Worm (Caenorhabditis elegans) whole organism, L4 larva: ENCODE measurements around the gene nhr-283.

Source experiments
- D1046.2 ChIP-seq: fragments of 200-800 bp; sonication (Bioruptor generic); IDR thresholded peaks from 2 replicates; pipeline ENCODE4 v1.3.6; 2022; ENCODE audit warnings: missing genetic modification characterization, missing compliant biosample characterization
- F37D6.2 ChIP-seq: sonication (generic microtip); optimal IDR thresholded peaks from 2 replicates; lab custom pipeline; 2016; ENCODE audit warnings: mild to moderate bottlenecking, missing genetic modification characterization, missing compliant biosample characterization
- T26A8.4 ChIP-seq: fragments of 200-800 bp; sonication (Bioruptor generic); IDR thresholded peaks from 2 replicates; pipeline ENCODE4 v1.3.6; 2022; ENCODE audit warnings: missing genetic modification characterization, missing compliant biosample characterization
- Y5F2A.4 ChIP-seq: fragments of 200-800 bp; sonication (Bioruptor generic); optimal IDR thresholded peaks from 2 replicates; lab custom pipeline; 2018; ENCODE audit warnings: mild to moderate bottlenecking, missing genetic modification characterization, missing compliant biosample characterization
- aha-1 ChIP-seq: fragments of 150-350 bp; peaks from one replicate; lab custom pipeline; 2014; ENCODE audit warnings: missing biosample characterization, missing genetic modification characterization
- aly-2 ChIP-seq: sonication (generic microtip); optimal IDR thresholded peaks from 2 replicates; lab custom pipeline; 2018; ENCODE audit warnings: missing biosample characterization, missing genetic modification characterization
- arid-1 ChIP-seq: fragments of 200-800 bp; sonication (Bioruptor generic); conservative IDR thresholded peaks from 2 replicates; pipeline ENCODE4 v1.3.6; 2022; ENCODE audit warnings: missing genetic modification reagents, missing genetic modification characterization, missing compliant biosample characterization
- attf-4 ChIP-seq: sonication (generic microtip); optimal IDR thresholded peaks from 3 replicates; lab custom pipeline; 2017; ENCODE audit warnings: missing biosample characterization, missing genetic modification characterization
- ceh-32 ChIP-seq: sonication (generic microtip); optimal IDR thresholded peaks from 2 replicates; lab custom pipeline; 2016; ENCODE audit warnings: mild to moderate bottlenecking, missing genetic modification characterization, missing compliant biosample characterization; ENCODE audit not compliant: poor library complexity
- ceh-62 ChIP-seq: sonication (generic microtip); optimal IDR thresholded peaks from 2 replicates; lab custom pipeline; 2017; ENCODE audit warnings: missing biosample characterization, missing genetic modification characterization
- ces-1 ChIP-seq: fragments of 150-350 bp; sonication (generic microtip); optimal IDR thresholded peaks from 4 replicates; lab custom pipeline; 2014; ENCODE audit warnings: missing biosample characterization, missing genetic modification reagents, missing genetic modification characterization
- daf-8 ChIP-seq: fragments of 200-800 bp; sonication (Bioruptor generic); IDR thresholded peaks from 2 replicates; pipeline ENCODE4 v1.3.6; 2022; ENCODE audit warnings: missing genetic modification characterization, missing compliant biosample characterization
- dmd-6 ChIP-seq: fragments of 200-800 bp; sonication (Bioruptor generic); IDR thresholded peaks from 2 replicates; pipeline ENCODE4 v1.3.6; 2022; ENCODE audit warnings: missing genetic modification reagents, missing genetic modification characterization, missing compliant biosample characterization
- dmd-9 ChIP-seq: fragments of 200-800 bp; sonication (Bioruptor generic); IDR thresholded peaks from 2 replicates; pipeline ENCODE4 v1.3.6; 2022; ENCODE audit warnings: missing genetic modification reagents, missing genetic modification characterization, missing compliant biosample characterization
- dpl-1 ChIP-seq: fragments of 150-350 bp; optimal IDR thresholded peaks from 2 replicates; lab custom pipeline; 2014; ENCODE audit warnings: missing biosample characterization, missing genetic modification reagents, missing genetic modification characterization
- fkh-10 ChIP-seq: fragments of 150-350 bp; optimal IDR thresholded peaks from 2 replicates; lab custom pipeline; 2014; ENCODE audit warnings: missing biosample characterization, missing genetic modification reagents, missing genetic modification characterization
- gei-8 ChIP-seq: fragments of 200-800 bp; sonication (Bioruptor generic); optimal IDR thresholded peaks from 2 replicates; lab custom pipeline; 2018; ENCODE audit warnings: mild to moderate bottlenecking, missing genetic modification characterization, missing compliant biosample characterization
- hif-1 ChIP-seq, 2 experiments: sonication (generic microtip); optimal IDR thresholded peaks; 2 replicates each; lab custom pipeline; 2016 to 2017; ENCODE audit warnings: missing compliant biosample characterization in 2 of 2, missing genetic modification characterization in 2 of 2, missing genetic modification reagents in 2 of 2, missing genotype in 2 of 2, mild to moderate bottlenecking in 1 of 2
- hlh-11 ChIP-seq: fragments of 200-800 bp; sonication (Bioruptor generic); optimal IDR thresholded peaks from 2 replicates; lab custom pipeline; 2018; ENCODE audit warnings: mild to moderate bottlenecking, missing genetic modification characterization, missing compliant biosample characterization
- hlh-30 ChIP-seq: sonication (generic microtip); optimal IDR thresholded peaks from 2 replicates; lab custom pipeline; 2017; ENCODE audit warnings: antibody characterized with exemption, mild to moderate bottlenecking, missing genetic modification characterization, missing compliant biosample characterization; ENCODE audit not compliant: insufficient read depth
- hmg-1.1 ChIP-seq: fragments of 200-800 bp; sonication (Bioruptor generic); IDR thresholded peaks from 2 replicates; pipeline ENCODE4 v1.3.6; 2022; ENCODE audit warnings: missing genetic modification reagents, missing genetic modification characterization, missing compliant biosample characterization
- lin-1 ChIP-seq: fragments of 200-800 bp; sonication (Bioruptor generic); IDR thresholded peaks from 2 replicates; pipeline ENCODE4 v1.3.6; 2022; ENCODE audit warnings: missing genetic modification reagents, missing genetic modification characterization, missing compliant biosample characterization
- lin-13 ChIP-seq: fragments of 150-350 bp; optimal IDR thresholded peaks from 2 replicates; lab custom pipeline; 2014; ENCODE audit warnings: missing biosample characterization, missing genetic modification reagents, missing genetic modification characterization
- lin-15B ChIP-seq: fragments of 150-350 bp; sonication (generic microtip); optimal IDR thresholded peaks from 3 replicates; lab custom pipeline; 2014; ENCODE audit warnings: missing biosample characterization, missing genetic modification characterization
- lin-29 ChIP-seq: fragments of 200-800 bp; sonication (Bioruptor generic); IDR thresholded peaks from 2 replicates; pipeline ENCODE4 v1.3.6; 2022; ENCODE audit warnings: missing genetic modification reagents, missing genetic modification characterization, missing compliant biosample characterization
- lin-38 ChIP-seq: fragments of 200-800 bp; sonication (Bioruptor generic); IDR thresholded peaks from 2 replicates; pipeline ENCODE4 v1.3.6; 2022; ENCODE audit warnings: missing genetic modification reagents, missing genetic modification characterization, missing compliant biosample characterization
- lir-3 ChIP-seq: sonication (generic microtip); optimal IDR thresholded peaks from 2 replicates; lab custom pipeline; 2016; ENCODE audit warnings: mild to moderate bottlenecking, missing genetic modification characterization, missing compliant biosample characterization
- lsy-2 ChIP-seq, 2 experiments: fragments of 150-350 bp in 1 of 2; sonication (generic microtip) in 1 of 2; optimal IDR thresholded peaks; 2 replicates each; lab custom pipeline; 2014 to 2017; ENCODE audit warnings: missing biosample characterization in 2 of 2, missing genetic modification characterization in 2 of 2
- madf-9 ChIP-seq: fragments of 200-800 bp; sonication (Bioruptor generic); conservative IDR thresholded peaks from 2 replicates; pipeline ENCODE4 v1.3.6; 2022; ENCODE audit warnings: missing genetic modification reagents, missing genetic modification characterization, missing compliant biosample characterization
- mdl-1 ChIP-seq, 2 experiments: fragments of 150-350 bp in 1 of 2; sonication (generic microtip) in 1 of 2; optimal IDR thresholded peaks; 2 replicates each; lab custom pipeline; 2014 to 2017; ENCODE audit warnings: missing biosample characterization in 2 of 2, missing genetic modification characterization in 2 of 2
- mdt-29 ChIP-seq: fragments of 200-800 bp; sonication (Bioruptor generic); IDR thresholded peaks from 2 replicates; pipeline ENCODE4 v1.3.6; 2022; ENCODE audit warnings: missing genetic modification reagents, missing genetic modification characterization, missing compliant biosample characterization
- mes-2 ChIP-seq: sonication (generic microtip); optimal IDR thresholded peaks from 2 replicates; lab custom pipeline; 2016; ENCODE audit warnings: missing genotype, mild to moderate bottlenecking, missing genetic modification characterization, missing compliant biosample characterization; ENCODE audit not compliant: poor library complexity, severe bottlenecking
- nhr-11 ChIP-seq: fragments of 150-350 bp; optimal IDR thresholded peaks from 2 replicates; lab custom pipeline; 2014; ENCODE audit warnings: missing biosample characterization, missing genetic modification characterization
- nhr-111 ChIP-seq: fragments of 200-800 bp; sonication (Bioruptor generic); optimal IDR thresholded peaks from 2 replicates; lab custom pipeline; 2018; ENCODE audit warnings: mild to moderate bottlenecking, missing genetic modification characterization, missing compliant biosample characterization
- nhr-237 ChIP-seq: sonication (generic microtip); optimal IDR thresholded peaks from 2 replicates; lab custom pipeline; 2017; ENCODE audit warnings: missing biosample characterization, missing genetic modification characterization
- nhr-28 ChIP-seq: fragments of 150-350 bp; optimal IDR thresholded peaks from 2 replicates; lab custom pipeline; 2014; ENCODE audit warnings: missing biosample characterization, missing genetic modification characterization
- nhr-41 ChIP-seq: fragments of 200-800 bp; sonication (Bioruptor generic); IDR thresholded peaks from 2 replicates; pipeline ENCODE4 v1.3.6; 2022; ENCODE audit warnings: missing genetic modification reagents, missing genetic modification characterization, missing compliant biosample characterization
- nhr-42 ChIP-seq: fragments of 200-800 bp; sonication (Bioruptor generic); IDR thresholded peaks from 2 replicates; pipeline ENCODE4 v1.3.6; 2022; ENCODE audit warnings: missing genetic modification characterization, missing compliant biosample characterization
- nhr-48 ChIP-seq: sonication (generic microtip); optimal IDR thresholded peaks from 2 replicates; lab custom pipeline; 2016; ENCODE audit warnings: mild to moderate bottlenecking, missing genetic modification characterization, missing compliant biosample characterization
- nhr-6 ChIP-seq: fragments of 150-350 bp; optimal IDR thresholded peaks from 2 replicates; lab custom pipeline; 2014; ENCODE audit warnings: missing biosample characterization, missing genetic modification characterization
- pha-4 ChIP-seq, 2 experiments: fragments of 150-350 bp in 1 of 2; fragments of 200-800 bp in 1 of 2; sonication (Bioruptor generic) in 1 of 2; IDR thresholded peaks in 1 of 2; optimal IDR thresholded peaks in 1 of 2; 2 replicates each; pipeline versions ENCODE4 v1.3.6 to Lab custom; 2014 to 2022; ENCODE audit warnings: missing genetic modification characterization in 2 of 2, missing genetic modification reagents in 2 of 2, missing biosample characterization in 1 of 2, missing compliant biosample characterization in 1 of 2
- php-3 ChIP-seq: fragments of 200-800 bp; sonication (Bioruptor generic); IDR thresholded peaks from 2 replicates; pipeline ENCODE4 v1.3.6; 2022; ENCODE audit warnings: missing genetic modification reagents, missing genetic modification characterization, missing compliant biosample characterization
- sdz-12 ChIP-seq: fragments of 200-800 bp; sonication (Bioruptor generic); optimal IDR thresholded peaks from 2 replicates; lab custom pipeline; 2018; ENCODE audit warnings: mild to moderate bottlenecking, missing genetic modification characterization, missing compliant biosample characterization
- set-16 ChIP-seq: fragments of 200-800 bp; sonication (Bioruptor generic); IDR thresholded peaks from 2 replicates; pipeline ENCODE4 v1.3.6; 2022; ENCODE audit warnings: missing genetic modification reagents, missing genetic modification characterization, missing compliant biosample characterization
- snpc-1.2 ChIP-seq: fragments of 200-800 bp; sonication (Bioruptor generic); IDR thresholded peaks from 2 replicates; pipeline ENCODE4 v1.3.6; 2022; ENCODE audit warnings: missing genetic modification reagents, missing genetic modification characterization, missing compliant biosample characterization
- spr-1 ChIP-seq: sonication (generic microtip); optimal IDR thresholded peaks from 2 replicates; lab custom pipeline; 2016; ENCODE audit warnings: mild to moderate bottlenecking, missing genetic modification characterization, missing compliant biosample characterization
- tra-1 ChIP-seq: fragments of 200-800 bp; sonication (Bioruptor generic); IDR thresholded peaks from 2 replicates; pipeline ENCODE4 v1.3.6; 2022; ENCODE audit warnings: missing genetic modification reagents, missing genetic modification characterization, missing compliant biosample characterization
- vab-7 ChIP-seq: fragments of 200-800 bp; sonication (Bioruptor generic); IDR thresholded peaks from 2 replicates; pipeline ENCODE4 v1.3.6; 2022; ENCODE audit warnings: missing genetic modification reagents, missing genetic modification characterization, missing compliant biosample characterization
- zfp-2 ChIP-seq: sonication (generic microtip); optimal IDR thresholded peaks from 2 replicates; lab custom pipeline; 2016; ENCODE audit warnings: mild to moderate bottlenecking, missing genetic modification characterization, missing compliant biosample characterization
- zip-11 ChIP-seq: fragments of 200-800 bp; sonication (Bioruptor generic); IDR thresholded peaks from 2 replicates; pipeline ENCODE4 v1.3.6; 2022; ENCODE audit warnings: missing genetic modification characterization, missing compliant biosample characterization

nhr-283 gene

ce11 chrV:15766122-15766594 lies 10.4 kb downstream of the nhr-283 start, which contains the start of the genes haf-3 and F57A10.2:
haf-3 (minus strand) TSS chrV:15766172.
F57A10.2 (plus strand) TSS chrV:15766575.
- peak; percentile 79 for TF ChIP-seq fkh-10 (GFP tag; lab: Kevin White, UChicago)
- TF ChIP-seq lin-15B (tag; lab: Kevin White, UChicago), result peak; percentile 68
- TF ChIP-seq mdl-1 (tag; optimal IDR thresholded peaks at IDR 0.05; lab: Kevin White, UChicago), result peak in 1 of 2 experiments; percentile 21
- TF ChIP-seq dmd-9 (GFP tag; lab: Robert Waterston, UW), result no peak
- TF ChIP-seq hif-1 (tag; optimal IDR thresholded peaks at IDR 0.05; lab: Kevin White, UChicago), result peak; percentile 44 to 54
- no peak for TF ChIP-seq mdt-29 (GFP tag; lab: Robert Waterston, UW)
- peak; percentile 40 for TF ChIP-seq Y5F2A.4 (GFP tag; lab: Kevin White, UChicago)
- TF ChIP-seq nhr-237 (tag; lab: Kevin White, UChicago), result no peak
- peak; percentile 89 for TF ChIP-seq dmd-6 (GFP tag; lab: Robert Waterston, UW)
- peak; percentile 56; the same call in 1 of the 2 replicates for TF ChIP-seq madf-9 (GFP tag; lab: Robert Waterston, UW)
- peak; percentile 99 for TF ChIP-seq dpl-1 (GFP tag; lab: Kevin White, UChicago)
- peak; percentile 78 for TF ChIP-seq spr-1 (tag; lab: Kevin White, UChicago)
- TF ChIP-seq D1046.2 (GFP tag; lab: Robert Waterston, UW), result 0 out of 2 replicates have a peak, but pooled peaks have one; percentile 36
- TF ChIP-seq nhr-41 (GFP tag; lab: Robert Waterston, UW), result no peak
- peak; percentile 83 for TF ChIP-seq lin-13
- peak; percentile 82 for TF ChIP-seq hlh-11 (tag; lab: Kevin White, UChicago)
- peak; percentile 55; the same call in 1 of the 2 replicates for TF ChIP-seq lin-1 (GFP tag; lab: Robert Waterston, UW)
- peak; percentile 43; the same call in 1 of the 2 replicates for TF ChIP-seq vab-7 (GFP tag; lab: Robert Waterston, UW)
- peak; percentile 77 for TF ChIP-seq F37D6.2 (tag; lab: Kevin White, UChicago)
- TF ChIP-seq php-3, result peak; percentile 68; the same call in 1 of the 2 replicates
- no peak for TF ChIP-seq daf-8
- peak; percentile 70 for TF ChIP-seq snpc-1.2 (GFP tag; lab: Robert Waterston, UW)
- peak; percentile 88 for TF ChIP-seq tra-1 (GFP tag; lab: Robert Waterston, UW)
- peak; percentile 62; the same call in 1 of the 2 replicates for TF ChIP-seq lin-29
- TF ChIP-seq zip-11 (GFP tag; lab: Robert Waterston, UW), result no peak
- TF ChIP-seq lin-38 (GFP tag; lab: Robert Waterston, UW), result peak; percentile 90
- peak; percentile 6 for TF ChIP-seq ces-1 (GFP tag; lab: Kevin White, UChicago)
- peak in 1 of 2 experiments; percentile 95 for TF ChIP-seq lsy-2 (tag; optimal IDR thresholded peaks at IDR 0.05; lab: Kevin White, UChicago)
- TF ChIP-seq hmg-1.1 (GFP tag; lab: Robert Waterston, UW), result peak; percentile 79
- peak; percentile 10 for TF ChIP-seq zfp-2 (tag; lab: Kevin White, UChicago)
- no peak for TF ChIP-seq nhr-111 (GFP tag; lab: Kevin White, UChicago)
- peak; percentile 94 for TF ChIP-seq T26A8.4 (GFP tag; lab: Robert Waterston, UW)
- TF ChIP-seq ceh-32 (tag; lab: Kevin White, UChicago), result peak; percentile 38
- no peak for TF ChIP-seq set-16 (GFP tag; lab: Robert Waterston, UW)
- TF ChIP-seq arid-1 (GFP tag; lab: Robert Waterston, UW), result 0 out of 2 replicates have a peak, but pooled peaks have one; percentile 37
- no peak for TF ChIP-seq nhr-42
- TF ChIP-seq nhr-28 (tag; lab: Kevin White, UChicago), result peak; percentile 73
- peak; percentile 79 for TF ChIP-seq nhr-11 (tag; lab: Kevin White, UChicago)
- TF ChIP-seq lir-3 (tag; lab: Kevin White, UChicago), result no peak
- peak; percentile 61 for TF ChIP-seq nhr-6 (tag; lab: Kevin White, UChicago)
- peak; percentile 93 for TF ChIP-seq mes-2 (tag; lab: Kevin White, UChicago)
- TF ChIP-seq sdz-12 (GFP tag; lab: Kevin White, UChicago), result no peak
- TF ChIP-seq aha-1 (tag; lab: Kevin White, UChicago), result peak; percentile 76
- peak; percentile 73 for TF ChIP-seq pha-4 (GFP tag; IDR thresholded peaks at IDR 0.05; lab: Robert Waterston, UW)
- TF ChIP-seq pha-4 (tag; optimal IDR thresholded peaks at IDR 0.05; lab: Kevin White, UChicago), result peak; percentile 46
- peak; percentile 78 for TF ChIP-seq hlh-30 (tag; lab: Kevin White, UChicago)
- no peak for TF ChIP-seq aly-2 (tag; lab: Kevin White, UChicago)
- TF ChIP-seq gei-8 (GFP tag; lab: Kevin White, UChicago), result no peak
- TF ChIP-seq nhr-48 (tag; lab: Kevin White, UChicago), result peak; percentile 75
- no peak for TF ChIP-seq ceh-62 (tag; lab: Kevin White, UChicago)
- TF ChIP-seq attf-4 (tag; lab: Kevin White, UChicago), result no peak
